Fruit fly (Drosophila melanogaster) Kc167 (cell line): ENCODE measurements around the gene eIF2gamma.

Source experiments
- Myc ChIP-seq: fragments of >200 bp; optimal IDR thresholded peaks from 2 replicates; lab custom pipeline; 2017; ENCODE audit warnings: missing external identifiers
- Sin3A ChIP-seq: fragments of >200 bp; optimal IDR thresholded peaks from 2 replicates; lab custom pipeline; 2018; ENCODE audit warnings: missing external identifiers
- h ChIP-seq: fragments of >200 bp; optimal IDR thresholded peaks from 3 replicates; lab custom pipeline; 2018; ENCODE audit warnings: missing external identifiers
- insv ChIP-seq: fragments of >200 bp; optimal IDR thresholded peaks from 3 replicates; lab custom pipeline; 2018; ENCODE audit warnings: missing external identifiers
- psq ChIP-seq: fragments of >200 bp; optimal IDR thresholded peaks from 2 replicates; lab custom pipeline; 2017; ENCODE audit warnings: missing external identifiers
- ttk ChIP-seq: sonication (Bioruptor generic); optimal IDR thresholded peaks from 2 replicates; lab custom pipeline; 2017; ENCODE audit warnings: missing external identifiers

eIF2gamma gene

dm6 chr3R:15243046-15243356, 20.3 kb downstream of the eIF2gamma start:
- no peak for TF ChIP-seq psq (lab: Kevin White, UChicago)
- TF ChIP-seq Sin3A (lab: Kevin White, UChicago) = no peak
- TF ChIP-seq ttk (lab: Kevin White, UChicago) = no peak
- TF ChIP-seq insv = no peak
- TF ChIP-seq Myc (lab: Kevin White, UChicago) = no peak
- no peak for TF ChIP-seq h

dm6 chr3R:15242186-15243045, 20.8 kb downstream of the eIF2gamma start, which contains the start of the genes tefu and Hsc70-4:
TSS of gene tefu (minus strand) at chr3R:15242236.
TSS of gene Hsc70-4 (plus strand) at chr3R:15242687.
- no peak for TF ChIP-seq Myc (lab: Kevin White, UChicago)
- no peak for TF ChIP-seq insv
- no peak for TF ChIP-seq ttk (lab: Kevin White, UChicago)
- no peak for TF ChIP-seq Sin3A (lab: Kevin White, UChicago)

dm6 chr3R:15231635-15232138, 31.6 kb downstream of the eIF2gamma start:
- no peak for TF ChIP-seq ttk (lab: Kevin White, UChicago)
- no peak for TF ChIP-seq h
- no peak for TF ChIP-seq Sin3A (lab: Kevin White, UChicago)
- TF ChIP-seq Myc (lab: Kevin White, UChicago) = no peak
- TF ChIP-seq psq (lab: Kevin White, UChicago) = no peak
- no peak for TF ChIP-seq insv

dm6 chr3R:15230285-15230684, 33.0 kb downstream of the eIF2gamma start, which contains the start of gene CG34316:
TSS of gene CG34316 (plus strand) at chr3R:15230585.
- no peak for TF ChIP-seq Myc (lab: Kevin White, UChicago)
- no peak for TF ChIP-seq psq (lab: Kevin White, UChicago)
- TF ChIP-seq ttk (lab: Kevin White, UChicago) = no peak
- no peak for TF ChIP-seq h
- TF ChIP-seq Sin3A (lab: Kevin White, UChicago) = no peak
- no peak for TF ChIP-seq insv

dm6 chr3R:15229329-15229876, 33.9 kb downstream of the eIF2gamma start, which contains the start of the genes Art3 and mRpS10:
TSS of gene Art3 (minus strand) at chr3R:15229408.
TSS of gene mRpS10 (plus strand) at chr3R:15229665.
- TF ChIP-seq Sin3A (lab: Kevin White, UChicago) (no peak), h (no peak), Myc (lab: Kevin White, UChicago) (no peak), psq (lab: Kevin White, UChicago) (no peak), ttk (lab: Kevin White, UChicago) (no peak), insv (no peak)

dm6 chr3R:15225279-15225730, 38.0 kb downstream of the eIF2gamma start, which contains the start of the genes CG31344 and Caf1-55:
TSS of gene CG31344 (minus strand) at chr3R:15225329.
TSS of gene Caf1-55 (plus strand) at chr3R:15225576.
- no peak for TF ChIP-seq Myc (lab: Kevin White, UChicago)
- TF ChIP-seq h = no peak
- TF ChIP-seq psq (lab: Kevin White, UChicago) = no peak
- TF ChIP-seq insv = no peak
- TF ChIP-seq Sin3A (lab: Kevin White, UChicago) = no peak
- no peak for TF ChIP-seq ttk (lab: Kevin White, UChicago)

- no peak for TF ChIP-seq Myc (lab: Kevin White, UChicago)
- TF ChIP-seq insv = no peak
- TF ChIP-seq h = no peak
- no peak for TF ChIP-seq psq (lab: Kevin White, UChicago)
- TF ChIP-seq ttk (lab: Kevin White, UChicago) = no peak
- no peak for TF ChIP-seq Sin3A (lab: Kevin White, UChicago)
These were observed 40.3 kb downstream of the eIF2gamma start, which contains the start of gene Polr2G for dm6 chr3R:15222973-15223372. TSS of gene Polr2G (minus strand) at chr3R:15223180.

- TF ChIP-seq insv (no peak), Sin3A (lab: Kevin White, UChicago) (no peak), ttk (lab: Kevin White, UChicago) (no peak), Myc (lab: Kevin White, UChicago) (no peak), h (no peak), psq (lab: Kevin White, UChicago) (no peak)
These were observed 44.3 kb downstream of the eIF2gamma start, which contains the start of the genes SIDL and CG12241 for dm6 chr3R:15218824-15219576. TSS of gene SIDL (minus strand) at chr3R:15218874. TSS of gene CG12241 (plus strand) at chr3R:15219256.

dm6 chr3R:15213362-15213989, 49.8 kb downstream of the eIF2gamma start, which contains the start of the genes CG6654 and CG4210:
TSS of gene CG6654 (minus strand) at chr3R:15213658.
TSS of gene CG4210 (plus strand) at chr3R:15213974.
- TF ChIP-seq psq (lab: Kevin White, UChicago) = no peak
- no peak for TF ChIP-seq ttk (lab: Kevin White, UChicago)
- no peak for TF ChIP-seq insv
- no peak for TF ChIP-seq Myc (lab: Kevin White, UChicago)
- no peak for TF ChIP-seq Sin3A (lab: Kevin White, UChicago)
- no peak for TF ChIP-seq h

dm6 chr3R:15208712-15209499, 54.4 kb downstream of the eIF2gamma start, which contains the start of the genes Spn88Eb and Mau2:
TSS of gene Spn88Eb (minus strand) at chr3R:15208762.
TSS of gene Mau2 (plus strand) at chr3R:15209204.
- TF ChIP-seq psq (lab: Kevin White, UChicago) (no peak), Sin3A (lab: Kevin White, UChicago) (no peak), ttk (lab: Kevin White, UChicago) (no peak)
